Fruit fly (Drosophila melanogaster): ENCODE results near the gene ppk22.

- TF ChIP-seq Ets98B (GFP tag; IDR thresholded peaks at IDR 0.05): no peak
- no peak for TF ChIP-seq CG14655 (GFP tag; optimal IDR thresholded peaks at IDR 0.05)
- TF ChIP-seq CG32121 (GFP tag; IDR thresholded peaks at IDR 0.05): no peak
- TF ChIP-seq Pif1B (GFP tag; optimal IDR thresholded peaks at IDR 0.05): no peak
These were observed 3.0 kb upstream of the ppk22 start, which contains the start of gene CG7016 for dm6 chr3R:24862574-24863089.
